Fruit fly (Drosophila melanogaster): ENCODE data around the gene CG5225.
A peak's percentile ranks its signal among the peaks of the same experiment; 100 is the strongest.

dm6 chr3R:16996059-16996959, 32.2 kb upstream of the CG5225 start, which contains the start of the genes EMC2A and CG3534:
- TF ChIP-seq jim (GFP tag; optimal IDR thresholded peaks at IDR 0.05), result no peak
- TF ChIP-seq psq (GFP tag; optimal IDR thresholded peaks at IDR 0.05), result no peak
- TF ChIP-seq Abd-B (GFP tag; optimal IDR thresholded peaks at IDR 0.05), result no peak
- TF ChIP-seq fru (GFP tag; optimal IDR thresholded peaks at IDR 0.05), result peak; percentile 46
- TF ChIP-seq OdsH (GFP tag; optimal IDR thresholded peaks at IDR 0.05), result no peak
- TF ChIP-seq foxo (GFP tag; optimal IDR thresholded peaks at IDR 0.05), result peak in 1 of 2 experiments; percentile 59
- TF ChIP-seq dl (GFP tag; optimal IDR thresholded peaks at IDR 0.05; ENCODE audit: insufficient read depth in 1 of 2, partially characterized antibody in 2 of 2), result no peak
- no peak for TF ChIP-seq Vsx2 (GFP tag; optimal IDR thresholded peaks at IDR 0.05; ENCODE audit: partially characterized antibody)
- peak; percentile 20 for TF ChIP-seq CG32264 (GFP tag; optimal IDR thresholded peaks at IDR 0.05)
- TF ChIP-seq Dfd (GFP tag; optimal IDR thresholded peaks at IDR 0.05), result no peak
- no peak for TF ChIP-seq Rel (GFP tag; optimal IDR thresholded peaks at IDR 0.05)
- no peak for TF ChIP-seq Rel (tag; optimal IDR thresholded peaks at IDR 0.05)
- no peak for TF ChIP-seq CrebA (GFP tag; optimal IDR thresholded peaks at IDR 0.05; ENCODE audit: borderline replicate concordance)
- peak; percentile 49 for TF ChIP-seq Sp1 (GFP tag; optimal IDR thresholded peaks at IDR 0.05)
